Fruit fly (Drosophila melanogaster): ENCODE measurements around the gene qua.
A peak's percentile ranks its signal among the peaks of the same experiment; 100 is the strongest.

The qua gene

dm6 chr2L:17497108-17497507 is at the start of gene qua:
Gene qua, minus strand, starts transcription at chr2L:17497208.
- TF ChIP-seq CTCF (optimal IDR thresholded peaks at IDR 0.05) (no peak), CG8478 (optimal IDR thresholded peaks at IDR 0.05) (no peak)

DNA sequence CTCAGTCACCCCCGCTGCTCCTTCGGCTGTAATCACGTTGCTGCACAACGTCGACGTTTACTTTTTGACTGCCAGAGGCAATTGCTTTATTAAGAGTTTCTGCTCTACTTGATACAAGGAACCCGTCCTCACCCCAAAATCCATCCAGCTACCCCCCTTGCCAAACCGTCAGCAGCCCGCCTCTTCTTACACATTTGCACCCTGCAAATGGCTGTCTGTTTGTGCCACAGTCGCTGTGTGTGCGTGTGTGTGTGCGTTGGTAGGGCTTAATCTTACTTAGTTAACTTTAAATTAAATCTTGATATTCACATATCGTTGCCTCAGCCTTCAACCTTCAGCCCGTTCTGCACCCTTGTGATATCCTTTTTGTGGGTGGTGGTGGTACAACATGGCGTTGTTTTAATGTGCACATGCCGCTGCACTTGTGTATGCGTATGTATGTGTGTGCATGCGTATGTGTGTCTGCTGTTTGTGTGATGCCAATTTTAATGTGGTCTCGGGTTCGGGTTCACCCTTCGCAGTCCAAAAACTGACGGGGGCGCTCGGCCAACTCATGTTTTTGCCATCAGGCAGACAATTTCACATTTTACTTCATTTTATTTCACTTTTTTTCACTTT is 45.8 kb upstream of the qua start:
- no peak for TF ChIP-seq CG8478 (optimal IDR thresholded peaks at IDR 0.05)
- TF ChIP-seq CTCF (optimal IDR thresholded peaks at IDR 0.05): no peak

- TF ChIP-seq CG8478 (optimal IDR thresholded peaks at IDR 0.05) (no peak), CTCF (optimal IDR thresholded peaks at IDR 0.05) (no peak)
Measured at dm6 chr2L:17541106-17541505, 44.1 kb upstream of the qua start.

DNA sequence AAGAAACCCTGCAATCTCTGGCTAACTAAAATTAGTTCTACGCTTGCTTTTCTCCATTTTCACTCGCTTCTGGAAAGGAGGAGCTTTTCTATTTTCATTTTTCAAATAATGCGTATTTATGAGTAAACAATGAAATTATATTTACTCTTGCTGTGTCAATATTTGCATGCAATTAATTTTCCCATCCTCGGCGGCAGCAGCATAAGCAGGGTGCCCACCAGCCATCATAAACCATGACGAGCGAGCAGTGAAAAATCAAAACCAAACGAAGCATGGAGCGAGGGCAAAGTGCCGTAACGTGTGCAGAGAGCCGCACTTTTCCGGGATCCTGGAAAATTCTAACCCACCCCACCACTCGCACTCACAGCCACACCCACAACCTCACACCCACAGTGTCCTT is 36.8 kb upstream of the qua start:
- no peak for TF ChIP-seq CG8478 (optimal IDR thresholded peaks at IDR 0.05)
- TF ChIP-seq CTCF (optimal IDR thresholded peaks at IDR 0.05): no peak

dm6 chr2L:17532134-17532533 is 35.1 kb upstream of the qua start, which contains the start of gene CG15145:
Gene CG15145, minus strand, starts transcription at chr2L:17532234.
- no peak for TF ChIP-seq CG8478 (optimal IDR thresholded peaks at IDR 0.05)
- no peak for TF ChIP-seq CTCF (optimal IDR thresholded peaks at IDR 0.05)

DNA sequence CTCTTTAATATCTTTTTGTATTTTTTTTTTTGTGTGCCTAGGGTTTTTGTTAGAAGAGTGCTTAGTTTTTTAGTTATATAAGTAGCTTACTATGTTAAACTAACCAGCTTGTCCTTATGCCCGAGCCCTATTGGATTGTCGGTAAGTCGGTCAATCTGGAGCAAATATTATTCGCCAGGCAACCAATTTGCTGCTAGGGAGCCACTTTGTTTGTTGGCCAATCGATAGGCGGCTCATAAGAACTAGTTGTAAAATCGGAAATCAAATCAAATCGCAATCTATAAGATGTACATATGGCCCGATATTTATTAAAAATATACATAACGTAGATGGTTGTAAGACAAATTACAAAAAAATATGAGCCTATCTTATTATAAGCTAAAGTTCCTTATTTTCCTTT is 32.0 kb upstream of the qua start, which contains the start of gene CG15144:
Gene CG15144, minus strand, starts transcription at position 101 of the 400 bp plus-strand sequence.
- TF ChIP-seq CTCF (optimal IDR thresholded peaks at IDR 0.05): no peak
- no peak for TF ChIP-seq CG8478 (optimal IDR thresholded peaks at IDR 0.05)

dm6 chr2L:17524449-17524848 is 27.4 kb upstream of the qua start, which contains the start of gene CG15143:
Gene CG15143, minus strand, starts transcription at chr2L:17524549.
- no peak for TF ChIP-seq CTCF (optimal IDR thresholded peaks at IDR 0.05)
- TF ChIP-seq CG8478 (optimal IDR thresholded peaks at IDR 0.05): no peak

- TF ChIP-seq CG8478 (optimal IDR thresholded peaks at IDR 0.05): no peak
- no peak for TF ChIP-seq CTCF (optimal IDR thresholded peaks at IDR 0.05)
Measured at dm6 chr2L:17514090-17514715, 17.2 kb upstream of the qua start.

DNA sequence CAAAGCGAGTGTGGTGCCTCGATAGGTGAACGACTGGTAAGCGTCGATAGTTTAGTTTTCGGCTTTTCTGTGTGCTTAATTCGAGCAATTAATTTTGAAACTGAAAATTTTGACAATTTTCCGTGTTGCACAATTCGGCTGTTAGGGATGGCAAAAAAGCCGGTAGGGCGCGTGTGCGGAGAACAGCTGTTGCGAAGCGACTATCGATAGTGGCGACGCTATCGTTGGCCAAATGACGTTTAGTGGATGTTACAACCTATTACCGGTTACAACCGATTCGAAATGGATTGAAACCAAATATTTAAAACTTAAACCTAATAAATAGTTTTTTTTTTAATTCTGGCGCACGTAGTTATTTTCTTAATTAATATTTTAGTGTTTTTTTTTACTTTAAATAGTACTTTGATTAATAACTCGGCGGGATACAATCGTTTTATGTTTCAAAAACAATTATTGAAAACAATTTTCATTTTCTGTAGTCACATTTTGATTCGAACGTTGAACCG is 4.0 kb upstream of the qua start, which contains the start of the genes mEFTs and Dhc36C:
Gene mEFTs, minus strand, starts transcription at position 161 of the 506 bp plus-strand sequence.
Gene Dhc36C, plus strand, starts transcription at position 456 of the 506 bp plus-strand sequence.
- TF ChIP-seq CTCF (optimal IDR thresholded peaks at IDR 0.05) (peak; percentile 37 to 57), CG8478 (optimal IDR thresholded peaks at IDR 0.05) (no peak)

DNA sequence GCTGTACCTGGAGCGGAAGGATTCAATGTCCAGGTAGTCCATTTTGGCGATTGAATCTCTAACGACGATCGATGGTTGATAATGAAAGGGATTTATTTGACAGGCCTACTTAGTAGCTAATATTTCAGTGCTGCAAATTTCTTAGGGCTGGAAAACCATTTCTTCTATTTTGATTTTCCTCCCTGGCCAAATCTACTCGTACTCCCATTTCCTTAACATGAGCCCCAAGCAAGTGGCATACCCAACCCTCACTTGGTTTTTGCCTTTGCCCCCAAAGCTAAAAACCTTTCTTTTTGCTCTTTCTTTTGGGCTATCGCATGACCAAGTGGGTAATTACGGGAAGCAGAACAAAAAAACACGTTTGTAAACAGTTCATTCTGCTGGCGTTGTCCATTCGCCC is 1.7 kb upstream of the qua start, which contains the start of gene CG15142:
Gene CG15142, minus strand, starts transcription at position 101 of the 400 bp plus-strand sequence.
- TF ChIP-seq CG8478 (optimal IDR thresholded peaks at IDR 0.05) (no peak), CTCF (optimal IDR thresholded peaks at IDR 0.05) (no peak)

DNA sequence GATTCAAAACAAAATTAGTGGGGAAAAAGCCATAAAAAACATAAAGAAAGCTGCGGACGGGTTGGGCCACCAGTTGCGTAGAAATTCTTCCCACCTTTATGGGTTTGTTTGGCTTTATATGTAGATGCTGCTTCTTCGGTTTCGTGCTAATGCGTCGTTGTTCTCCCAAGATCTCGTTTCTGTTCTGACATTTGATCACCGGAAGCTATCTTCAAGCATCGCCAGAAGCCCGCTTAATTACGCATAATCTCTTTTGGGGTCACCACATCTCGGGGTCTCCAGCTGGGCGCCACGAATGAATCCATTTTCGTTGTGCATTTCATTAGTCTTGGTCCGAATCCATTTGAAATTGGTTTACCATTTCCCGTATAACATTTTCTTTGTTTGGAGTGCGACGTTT is 1.2 kb downstream of the qua start:
- no peak for TF ChIP-seq CG8478 (optimal IDR thresholded peaks at IDR 0.05)
- no peak for TF ChIP-seq CTCF (optimal IDR thresholded peaks at IDR 0.05)

- TF ChIP-seq CTCF (optimal IDR thresholded peaks at IDR 0.05) (no peak), CG8478 (optimal IDR thresholded peaks at IDR 0.05) (no peak)
Measured at dm6 chr2L:17492680-17493079, 4.3 kb downstream of the qua start.

- TF ChIP-seq CG8478 (optimal IDR thresholded peaks at IDR 0.05): no peak
- no peak for TF ChIP-seq CTCF (optimal IDR thresholded peaks at IDR 0.05)
Measured at dm6 chr2L:17486264-17486663, 10.7 kb downstream of the qua start, which contains the start of gene CG43220. Gene CG43220, plus strand, starts transcription at chr2L:17486564.

- TF ChIP-seq CG8478 (optimal IDR thresholded peaks at IDR 0.05): no peak
- no peak for TF ChIP-seq CTCF (optimal IDR thresholded peaks at IDR 0.05)
Measured at dm6 chr2L:17485457-17485856, 11.6 kb downstream of the qua start, which contains the start of the genes CG43221 and CG43645. Gene CG43221, plus strand, starts transcription at chr2L:17485757. Gene CG43645, plus strand, starts transcription at chr2L:17485757.

dm6 chr2L:17484174-17484573 is 12.8 kb downstream of the qua start, which contains the start of the genes GCS2beta and CG5131:
Gene GCS2beta, minus strand, starts transcription at chr2L:17484307.
Gene CG5131, plus strand, starts transcription at chr2L:17484501.
- TF ChIP-seq CG8478 (optimal IDR thresholded peaks at IDR 0.05) (no peak), CTCF (optimal IDR thresholded peaks at IDR 0.05) (peak in 1 of 2 experiments; percentile 18)

Data from S2 (cell line).